Worm (Caenorhabditis elegans) whole organism, L4 larva: ENCODE results near the gene Y67D8B.2.

ENCODE experiments used
- F10B5.3 ChIP-seq: sonication (generic microtip); optimal IDR thresholded peaks from 2 replicates; lab custom pipeline; 2016; ENCODE audit warnings: mild to moderate bottlenecking, missing genetic modification characterization, missing compliant biosample characterization
- F49E8.2 ChIP-seq: sonication (generic microtip); optimal IDR thresholded peaks from 2 replicates; lab custom pipeline; 2016; ENCODE audit warnings: missing compliant biosample characterization, mild to moderate bottlenecking, missing genetic modification characterization, borderline replicate concordance
- R02D3.7 ChIP-seq: fragments of 150-350 bp; sonication (generic microtip); optimal IDR thresholded peaks from 3 replicates; lab custom pipeline; 2014; ENCODE audit warnings: missing biosample characterization, missing genetic modification characterization
- T26A8.4 ChIP-seq: fragments of 200-800 bp; sonication (Bioruptor generic); IDR thresholded peaks from 2 replicates; pipeline ENCODE4 v1.3.6; 2022; ENCODE audit warnings: missing genetic modification characterization, missing compliant biosample characterization
- Y105C5A.15 ChIP-seq: fragments of 200-800 bp; sonication (Bioruptor generic); IDR thresholded peaks from 2 replicates; pipeline ENCODE4 v1.3.6; 2022; ENCODE audit warnings: missing genetic modification characterization, missing compliant biosample characterization
- Y48G9A.11 ChIP-seq: fragments of 200-800 bp; sonication (Bioruptor generic); IDR thresholded peaks from 2 replicates; pipeline ENCODE4 v1.3.6; 2022; ENCODE audit warnings: missing genetic modification reagents, missing genetic modification characterization, missing compliant biosample characterization
- ZK546.5 ChIP-seq, 2 experiments: sonication (generic microtip); optimal IDR thresholded peaks; 2 replicates each; lab custom pipeline; 2017; ENCODE audit warnings: missing biosample characterization in 2 of 2, missing genetic modification characterization in 2 of 2
- aha-1 ChIP-seq: fragments of 150-350 bp; peaks from one replicate; lab custom pipeline; 2014; ENCODE audit warnings: missing biosample characterization, missing genetic modification characterization
- ceh-20 ChIP-seq: fragments of 200-800 bp; sonication (Bioruptor generic); IDR thresholded peaks from 2 replicates; pipeline ENCODE4 v1.3.6; 2022; ENCODE audit warnings: missing genetic modification reagents, missing genetic modification characterization, missing compliant biosample characterization
- ceh-62 ChIP-seq: sonication (generic microtip); optimal IDR thresholded peaks from 2 replicates; lab custom pipeline; 2017; ENCODE audit warnings: missing biosample characterization, missing genetic modification characterization
- daf-12 ChIP-seq: fragments of 150-350 bp; optimal IDR thresholded peaks from 2 replicates; lab custom pipeline; 2014; ENCODE audit warnings: missing biosample characterization, missing genetic modification reagents, missing genetic modification characterization
- daf-8 ChIP-seq: fragments of 200-800 bp; sonication (Bioruptor generic); IDR thresholded peaks from 2 replicates; pipeline ENCODE4 v1.3.6; 2022; ENCODE audit warnings: missing genetic modification characterization, missing compliant biosample characterization
- dmd-6 ChIP-seq: fragments of 200-800 bp; sonication (Bioruptor generic); IDR thresholded peaks from 2 replicates; pipeline ENCODE4 v1.3.6; 2022; ENCODE audit warnings: missing genetic modification reagents, missing genetic modification characterization, missing compliant biosample characterization
- dmd-8 ChIP-seq: fragments of 200-800 bp; sonication (Bioruptor generic); IDR thresholded peaks from 2 replicates; pipeline ENCODE4 v1.3.6; 2022; ENCODE audit warnings: missing genetic modification characterization, missing compliant biosample characterization
- dpl-1 ChIP-seq: fragments of 150-350 bp; optimal IDR thresholded peaks from 2 replicates; lab custom pipeline; 2014; ENCODE audit warnings: missing biosample characterization, missing genetic modification reagents, missing genetic modification characterization
- duxl-1 ChIP-seq: sonication (generic microtip); optimal IDR thresholded peaks from 2 replicates; lab custom pipeline; 2016; ENCODE audit warnings: mild to moderate bottlenecking, missing genetic modification characterization, moderate library complexity, missing compliant biosample characterization; ENCODE audit not compliant: poor library complexity
- dve-1 ChIP-seq: sonication (generic microtip); optimal IDR thresholded peaks from 2 replicates; lab custom pipeline; 2017; ENCODE audit warnings: antibody characterized with exemption, mild to moderate bottlenecking, missing genetic modification characterization, missing compliant biosample characterization; ENCODE audit not compliant: insufficient read depth
- gei-8 ChIP-seq: fragments of 200-800 bp; sonication (Bioruptor generic); optimal IDR thresholded peaks from 2 replicates; lab custom pipeline; 2018; ENCODE audit warnings: mild to moderate bottlenecking, missing genetic modification characterization, missing compliant biosample characterization
- hif-1 ChIP-seq, 2 experiments: sonication (generic microtip); optimal IDR thresholded peaks; 2 replicates each; lab custom pipeline; 2016 to 2017; ENCODE audit warnings: missing compliant biosample characterization in 2 of 2, missing genetic modification characterization in 2 of 2, missing genetic modification reagents in 2 of 2, missing genotype in 2 of 2, mild to moderate bottlenecking in 1 of 2
- hlh-11 ChIP-seq: fragments of 200-800 bp; sonication (Bioruptor generic); optimal IDR thresholded peaks from 2 replicates; lab custom pipeline; 2018; ENCODE audit warnings: mild to moderate bottlenecking, missing genetic modification characterization, missing compliant biosample characterization
- hlh-30 ChIP-seq: sonication (generic microtip); optimal IDR thresholded peaks from 2 replicates; lab custom pipeline; 2017; ENCODE audit warnings: antibody characterized with exemption, mild to moderate bottlenecking, missing genetic modification characterization, missing compliant biosample characterization; ENCODE audit not compliant: insufficient read depth
- hmg-1.1 ChIP-seq: fragments of 200-800 bp; sonication (Bioruptor generic); IDR thresholded peaks from 2 replicates; pipeline ENCODE4 v1.3.6; 2022; ENCODE audit warnings: missing genetic modification reagents, missing genetic modification characterization, missing compliant biosample characterization
- jun-1 ChIP-seq: fragments of 150-350 bp; optimal IDR thresholded peaks from 2 replicates; lab custom pipeline; 2014; ENCODE audit warnings: missing biosample characterization, missing genetic modification reagents, missing genetic modification characterization
- lin-13 ChIP-seq: fragments of 150-350 bp; optimal IDR thresholded peaks from 2 replicates; lab custom pipeline; 2014; ENCODE audit warnings: missing biosample characterization, missing genetic modification reagents, missing genetic modification characterization
- lin-15B ChIP-seq: fragments of 150-350 bp; sonication (generic microtip); optimal IDR thresholded peaks from 3 replicates; lab custom pipeline; 2014; ENCODE audit warnings: missing biosample characterization, missing genetic modification characterization
- lin-29 ChIP-seq: fragments of 200-800 bp; sonication (Bioruptor generic); IDR thresholded peaks from 2 replicates; pipeline ENCODE4 v1.3.6; 2022; ENCODE audit warnings: missing genetic modification reagents, missing genetic modification characterization, missing compliant biosample characterization
- lin-39 ChIP-seq: fragments of 150-350 bp; optimal IDR thresholded peaks from 2 replicates; lab custom pipeline; 2014; ENCODE audit warnings: missing biosample characterization, missing genetic modification reagents, missing genetic modification characterization
- lsy-2 ChIP-seq, 2 experiments: fragments of 150-350 bp in 1 of 2; sonication (generic microtip) in 1 of 2; optimal IDR thresholded peaks; 2 replicates each; lab custom pipeline; 2014 to 2017; ENCODE audit warnings: missing biosample characterization in 2 of 2, missing genetic modification characterization in 2 of 2
- madf-9 ChIP-seq: fragments of 200-800 bp; sonication (Bioruptor generic); conservative IDR thresholded peaks from 2 replicates; pipeline ENCODE4 v1.3.6; 2022; ENCODE audit warnings: missing genetic modification reagents, missing genetic modification characterization, missing compliant biosample characterization
- mep-1 ChIP-seq: fragments of 150-350 bp; sonication (generic microtip); optimal IDR thresholded peaks from 3 replicates; lab custom pipeline; 2014; ENCODE audit warnings: missing biosample characterization, missing genetic modification characterization
- mes-2 ChIP-seq: sonication (generic microtip); optimal IDR thresholded peaks from 2 replicates; lab custom pipeline; 2016; ENCODE audit warnings: missing genotype, mild to moderate bottlenecking, missing genetic modification characterization, missing compliant biosample characterization; ENCODE audit not compliant: poor library complexity, severe bottlenecking
- mxl-3 ChIP-seq: fragments of 200-800 bp; sonication (Bioruptor generic); optimal IDR thresholded peaks from 2 replicates; lab custom pipeline; 2018; ENCODE audit warnings: mild to moderate bottlenecking, missing genetic modification characterization, missing compliant biosample characterization
- nhr-11 ChIP-seq: fragments of 150-350 bp; optimal IDR thresholded peaks from 2 replicates; lab custom pipeline; 2014; ENCODE audit warnings: missing biosample characterization, missing genetic modification characterization
- nhr-41 ChIP-seq: fragments of 200-800 bp; sonication (Bioruptor generic); IDR thresholded peaks from 2 replicates; pipeline ENCODE4 v1.3.6; 2022; ENCODE audit warnings: missing genetic modification reagents, missing genetic modification characterization, missing compliant biosample characterization
- nhr-48 ChIP-seq: sonication (generic microtip); optimal IDR thresholded peaks from 2 replicates; lab custom pipeline; 2016; ENCODE audit warnings: mild to moderate bottlenecking, missing genetic modification characterization, missing compliant biosample characterization
- pha-4 ChIP-seq, 2 experiments: fragments of 150-350 bp in 1 of 2; fragments of 200-800 bp in 1 of 2; sonication (Bioruptor generic) in 1 of 2; IDR thresholded peaks in 1 of 2; optimal IDR thresholded peaks in 1 of 2; 2 replicates each; pipeline versions ENCODE4 v1.3.6 to Lab custom; 2014 to 2022; ENCODE audit warnings: missing genetic modification characterization in 2 of 2, missing genetic modification reagents in 2 of 2, missing biosample characterization in 1 of 2, missing compliant biosample characterization in 1 of 2
- pqm-1 ChIP-seq: sonication (generic microtip); optimal IDR thresholded peaks from 2 replicates; lab custom pipeline; 2017; ENCODE audit warnings: missing biosample characterization, missing genetic modification characterization
- rbr-2 ChIP-seq: sonication (generic microtip); optimal IDR thresholded peaks from 2 replicates; lab custom pipeline; 2016; ENCODE audit warnings: missing genotype, missing genetic modification characterization, missing compliant biosample characterization
- saeg-2 ChIP-seq: fragments of 200-800 bp; sonication (Bioruptor generic); IDR thresholded peaks from 2 replicates; pipeline ENCODE4 v1.3.6; 2022; ENCODE audit warnings: missing genetic modification reagents, missing genetic modification characterization, missing compliant biosample characterization
- set-16 ChIP-seq: fragments of 200-800 bp; sonication (Bioruptor generic); IDR thresholded peaks from 2 replicates; pipeline ENCODE4 v1.3.6; 2022; ENCODE audit warnings: missing genetic modification reagents, missing genetic modification characterization, missing compliant biosample characterization
- snpc-1.2 ChIP-seq: fragments of 200-800 bp; sonication (Bioruptor generic); IDR thresholded peaks from 2 replicates; pipeline ENCODE4 v1.3.6; 2022; ENCODE audit warnings: missing genetic modification reagents, missing genetic modification characterization, missing compliant biosample characterization
- vab-7 ChIP-seq: fragments of 200-800 bp; sonication (Bioruptor generic); IDR thresholded peaks from 2 replicates; pipeline ENCODE4 v1.3.6; 2022; ENCODE audit warnings: missing genetic modification reagents, missing genetic modification characterization, missing compliant biosample characterization
- zfp-3 ChIP-seq: fragments of 200-800 bp; sonication (Bioruptor generic); conservative IDR thresholded peaks from 2 replicates; pipeline ENCODE4 v1.3.6; 2022; ENCODE audit warnings: missing genetic modification reagents, missing genetic modification characterization, missing compliant biosample characterization
- zip-11 ChIP-seq: fragments of 200-800 bp; sonication (Bioruptor generic); IDR thresholded peaks from 2 replicates; pipeline ENCODE4 v1.3.6; 2022; ENCODE audit warnings: missing genetic modification characterization, missing compliant biosample characterization
- ztf-11 ChIP-seq: fragments of 150-350 bp; optimal IDR thresholded peaks from 2 replicates; lab custom pipeline; 2014; ENCODE audit warnings: missing biosample characterization, missing genetic modification characterization
- ztf-7 ChIP-seq: fragments of 150-350 bp; optimal IDR thresholded peaks from 2 replicates; lab custom pipeline; 2014; ENCODE audit warnings: missing biosample characterization, missing genetic modification characterization

Gene Y67D8B.2

ce11 chrIV:3233429-3233885 is 42.1 kb upstream of the Y67D8B.2 start (continued):
- TF ChIP-seq lin-29 (GFP tag; lab: Robert Waterston, UW), result no peak
- TF ChIP-seq ztf-7 (tag; lab: Kevin White, UChicago), result no peak
- TF ChIP-seq nhr-41 (GFP tag; lab: Robert Waterston, UW), result no peak
- TF ChIP-seq ztf-11 (tag; lab: Kevin White, UChicago), result no peak
- peak; percentile 53; the same call in 1 of the 2 replicates for TF ChIP-seq hmg-1.1 (GFP tag; lab: Robert Waterston, UW)
- TF ChIP-seq lin-13 (GFP tag; lab: Kevin White, UChicago), result no peak
- TF ChIP-seq dve-1 (tag; lab: Kevin White, UChicago), result peak; percentile 44
- TF ChIP-seq dpl-1 (GFP tag; lab: Kevin White, UChicago), result no peak
- TF ChIP-seq nhr-11, result no peak
- TF ChIP-seq hlh-30 (tag; lab: Kevin White, UChicago), result peak; percentile 21
- TF ChIP-seq madf-9, result no peak
- TF ChIP-seq lin-15B (tag; lab: Kevin White, UChicago), result no peak
- peak; percentile 72; the same call in 1 of the 2 replicates for TF ChIP-seq pha-4 (GFP tag; IDR thresholded peaks at IDR 0.05; lab: Robert Waterston, UW)
- no peak for TF ChIP-seq pha-4 (tag; optimal IDR thresholded peaks at IDR 0.05; lab: Kevin White, UChicago)
- no peak for TF ChIP-seq vab-7 (GFP tag; lab: Robert Waterston, UW)
- TF ChIP-seq ZK546.5 (tag; optimal IDR thresholded peaks at IDR 0.05; lab: Kevin White, UChicago), result no peak
- TF ChIP-seq hlh-11, result peak; percentile 85
- TF ChIP-seq lin-39, result no peak
- TF ChIP-seq Y48G9A.11 (GFP tag; lab: Robert Waterston, UW), result no peak
- TF ChIP-seq saeg-2 (GFP tag; lab: Robert Waterston, UW), result 0 out of 2 replicates have a peak, but pooled peaks have one; percentile 63
- TF ChIP-seq T26A8.4 (GFP tag; lab: Robert Waterston, UW), result peak; percentile 34; the same call in 1 of the 2 replicates
- peak; percentile 53 for TF ChIP-seq mep-1 (tag; lab: Kevin White, UChicago)
- TF ChIP-seq jun-1 (tag; lab: Kevin White, UChicago), result no peak
- TF ChIP-seq zip-11 (GFP tag; lab: Robert Waterston, UW), result no peak
- TF ChIP-seq R02D3.7, result no peak
- TF ChIP-seq daf-8 (GFP tag; lab: Robert Waterston, UW), result no peak
- no peak for TF ChIP-seq snpc-1.2
- TF ChIP-seq ceh-20, result no peak; the same call in 1 of the 2 replicates
- peak; percentile 42; the same call in 1 of the 2 replicates for TF ChIP-seq dmd-6 (GFP tag; lab: Robert Waterston, UW)
- no peak for TF ChIP-seq F49E8.2 (tag; lab: Kevin White, UChicago)
- TF ChIP-seq mxl-3 (GFP tag; lab: Kevin White, UChicago), result peak; percentile 66
- no peak for TF ChIP-seq gei-8 (GFP tag; lab: Kevin White, UChicago)
- TF ChIP-seq zfp-3 (GFP tag; lab: Robert Waterston, UW), result no peak
- TF ChIP-seq daf-12, result no peak

ce11 chrIV:3232694-3233372 is 41.5 kb upstream of the Y67D8B.2 start:
- peak; percentile 98 for TF ChIP-seq set-16 (GFP tag; lab: Robert Waterston, UW)
- peak; percentile 39 for TF ChIP-seq mes-2 (tag; lab: Kevin White, UChicago)
- TF ChIP-seq aha-1, result peak; percentile 93
- TF ChIP-seq duxl-1 (tag; lab: Kevin White, UChicago), result peak; percentile 11
- no peak for TF ChIP-seq dmd-8
- peak; percentile 41 for TF ChIP-seq rbr-2 (tag; lab: Kevin White, UChicago)
- TF ChIP-seq pqm-1 (tag; lab: Kevin White, UChicago), result no peak
- peak; percentile 52 for TF ChIP-seq lin-13 (GFP tag; lab: Kevin White, UChicago)
- TF ChIP-seq nhr-11, result peak; percentile 58
- peak; percentile 49 for TF ChIP-seq nhr-48 (tag; lab: Kevin White, UChicago)
- no peak for TF ChIP-seq jun-1 (tag; lab: Kevin White, UChicago)
- TF ChIP-seq F10B5.3 (tag; lab: Kevin White, UChicago), result no peak
- peak; percentile 94 for TF ChIP-seq mxl-3 (GFP tag; lab: Kevin White, UChicago)
- TF ChIP-seq ZK546.5 (tag; optimal IDR thresholded peaks at IDR 0.05; lab: Kevin White, UChicago), result no peak
- TF ChIP-seq Y48G9A.11 (GFP tag; lab: Robert Waterston, UW), result no peak
- TF ChIP-seq lsy-2 (tag; optimal IDR thresholded peaks at IDR 0.05; lab: Kevin White, UChicago), result peak; percentile 15 to 18
- TF ChIP-seq dmd-6 (GFP tag; lab: Robert Waterston, UW), result peak; percentile 72
- no peak for TF ChIP-seq ceh-62
- peak in 1 of 2 experiments; percentile 9 for TF ChIP-seq hif-1 (tag; optimal IDR thresholded peaks at IDR 0.05; lab: Kevin White, UChicago)
- TF ChIP-seq pha-4 (GFP tag; IDR thresholded peaks at IDR 0.05; lab: Robert Waterston, UW), result peak; percentile 34; the same call in 1 of the 2 replicates
- no peak for TF ChIP-seq pha-4 (tag; optimal IDR thresholded peaks at IDR 0.05; lab: Kevin White, UChicago)
- TF ChIP-seq Y105C5A.15 (GFP tag; lab: Robert Waterston, UW), result no peak
